Comparison of ENCODE assay signal across 5 worm cellular contexts in genomic region chrX:17063749-17064252, ce11.
TF ChIP-seq lines count a peak whose summit lies in the region.

No protein-coding gene starts in this region.

TF ChIP-seq in whole organism, L1 larva, 84 proteins besides CTCF, POLR2A, EP300 and RAD21 (continued from another document):
- TF ChIP-seq lin-14 (GFP tag; optimal IDR thresholded peaks at IDR 0.05; lab: Kevin White, UChicago) (peak; percentile 88), lin-13 (GFP tag; optimal IDR thresholded peaks at IDR 0.05; lab: Kevin White, UChicago) (peak; percentile 39), elt-2 (tag; optimal IDR thresholded peaks at IDR 0.05; lab: Kevin White, UChicago) (peak; percentile 70), nhr-71 (tag; optimal IDR thresholded peaks at IDR 0.05; lab: Kevin White, UChicago) (peak; percentile 91), efl-1 (optimal IDR thresholded peaks at IDR 0.05; lab: Kevin White, UChicago) (no peak), efl-1 (GFP tag; optimal IDR thresholded peaks at IDR 0.05 in 1 of 2; lab: Kevin White, UChicago) (peak in 1 of 2 experiments; percentile 92), zag-1 (tag; optimal IDR thresholded peaks at IDR 0.05; lab: Kevin White, UChicago) (no peak), rnt-1 (tag; optimal IDR thresholded peaks at IDR 0.05; lab: Kevin White, UChicago) (peak; percentile 10), dpl-1 (GFP tag; optimal IDR thresholded peaks at IDR 0.05; lab: Kevin White, UChicago) (peak in 1 of 3 experiments; percentile 30), C16A3.4 (tag; optimal IDR thresholded peaks at IDR 0.05; lab: Kevin White, UChicago) (peak; percentile 63), nhr-90 (tag; optimal IDR thresholded peaks at IDR 0.05; lab: Kevin White, UChicago; ENCODE audit: poor library complexity) (peak; percentile 80), skn-1 (tag; optimal IDR thresholded peaks at IDR 0.05; lab: Kevin White, UChicago) (peak; percentile 3), unc-130 (tag; optimal IDR thresholded peaks at IDR 0.05; lab: Kevin White, UChicago) (peak; percentile 69), lsy-2 (tag; optimal IDR thresholded peaks at IDR 0.05; lab: Kevin White, UChicago) (peak in 1 of 2 experiments; percentile 66), xbp-1 (tag; optimal IDR thresholded peaks at IDR 0.05; lab: Kevin White, UChicago) (peak; percentile 17), tbx-2 (tag; optimal IDR thresholded peaks at IDR 0.05; lab: Kevin White, UChicago) (peak; percentile 67), elt-3 (tag; optimal IDR thresholded peaks at IDR 0.05; lab: Kevin White, UChicago) (peak in 4 of 6 experiments; percentile 40 to 94 (median 65)), lin-35 (GFP tag; optimal IDR thresholded peaks at IDR 0.05; lab: Kevin White, UChicago) (peak in 1 of 2 experiments; percentile 80), mep-1 (tag; optimal IDR thresholded peaks at IDR 0.05; lab: Kevin White, UChicago) (peak; percentile 66), snu-23 (GFP tag; optimal IDR thresholded peaks at IDR 0.05; lab: Kevin White, UChicago) (peak; percentile 81)

TF ChIP-seq in whole organism, L2 larva, 48 proteins besides CTCF, POLR2A, EP300 and RAD21 (continued from another document):
- TF ChIP-seq lsy-2 (tag; optimal IDR thresholded peaks at IDR 0.05; lab: Kevin White, UChicago) (peak in 1 of 2 experiments; percentile 58), sma-9 (GFP tag; optimal IDR thresholded peaks at IDR 0.05; lab: Kevin White, UChicago) (peak; percentile 95), sma-9 (tag; optimal IDR thresholded peaks at IDR 0.05; lab: Kevin White, UChicago) (no peak), gmeb-1 (tag; optimal IDR thresholded peaks at IDR 0.05; lab: Kevin White, UChicago) (peak; percentile 47), crh-2 (tag; optimal IDR thresholded peaks at IDR 0.05; lab: Kevin White, UChicago) (peak; percentile 72), nhr-10 (tag; optimal IDR thresholded peaks at IDR 0.05; lab: Kevin White, UChicago) (no peak)

TF ChIP-seq in whole organism, L3 larva, 47 proteins besides CTCF, POLR2A, EP300 and RAD21 (continued from another document):
- TF ChIP-seq nhr-43 (tag; optimal IDR thresholded peaks at IDR 0.05; lab: Kevin White, UChicago; ENCODE audit: poor library complexity, severe bottlenecking) (peak; percentile 60), lsy-12 (tag; optimal IDR thresholded peaks at IDR 0.05; lab: Kevin White, UChicago) (peak; percentile 39), lin-15B (tag; optimal IDR thresholded peaks at IDR 0.05; lab: Kevin White, UChicago) (no peak), ceh-28 (tag; optimal IDR thresholded peaks at IDR 0.05; lab: Kevin White, UChicago) (no peak), nhr-237 (tag; optimal IDR thresholded peaks at IDR 0.05; lab: Kevin White, UChicago) (no peak), pha-4 (tag; optimal IDR thresholded peaks at IDR 0.05; lab: Kevin White, UChicago) (peak; percentile 89), fkh-2 (tag; optimal IDR thresholded peaks at IDR 0.05; lab: Kevin White, UChicago) (no peak), nhr-77 (tag; optimal IDR thresholded peaks at IDR 0.05; lab: Kevin White, UChicago) (no peak), ztf-4 (tag; optimal IDR thresholded peaks at IDR 0.05; lab: Kevin White, UChicago) (no peak), ZK546.5 (tag; optimal IDR thresholded peaks at IDR 0.05; lab: Kevin White, UChicago) (no peak), ceh-16 (tag; optimal IDR thresholded peaks at IDR 0.05; lab: Kevin White, UChicago) (no peak), jun-1 (tag; optimal IDR thresholded peaks at IDR 0.05; lab: Kevin White, UChicago) (peak; percentile 86), ceh-9 (tag; optimal IDR thresholded peaks at IDR 0.05; lab: Kevin White, UChicago) (no peak), skn-1 (tag; optimal IDR thresholded peaks at IDR 0.05; lab: Kevin White, UChicago) (no peak), nhr-76 (tag; optimal IDR thresholded peaks at IDR 0.05; lab: Kevin White, UChicago) (no peak), elt-3 (tag; optimal IDR thresholded peaks at IDR 0.05; lab: Kevin White, UChicago) (no peak), zag-1 (tag; optimal IDR thresholded peaks at IDR 0.05; lab: Kevin White, UChicago) (no peak), mdl-1 (tag; optimal IDR thresholded peaks at IDR 0.05; lab: Kevin White, UChicago) (peak; percentile 89), nhr-23 (tag; optimal IDR thresholded peaks at IDR 0.05; lab: Kevin White, UChicago) (peak; percentile 48)

TF ChIP-seq in whole organism, L4 larva, 104 proteins besides CTCF, POLR2A, EP300 and RAD21 (continued from another document and continues in another):
- peak; percentile 71 for TF ChIP-seq T20F7.1 (GFP tag; optimal IDR thresholded peaks at IDR 0.05; lab: Kevin White, UChicago)
- TF ChIP-seq mes-2 (tag; optimal IDR thresholded peaks at IDR 0.05; lab: Kevin White, UChicago; ENCODE audit: poor library complexity, severe bottlenecking), result no peak
- TF ChIP-seq nhr-102 (tag; optimal IDR thresholded peaks at IDR 0.05; lab: Kevin White, UChicago), result peak; percentile 42
- peak; percentile 84 for TF ChIP-seq cey-2 (tag; optimal IDR thresholded peaks at IDR 0.05; lab: Kevin White, UChicago; ENCODE audit: borderline replicate concordance, insufficient read depth)
- 0 out of 2 replicates have a peak, but pooled peaks have one; percentile 8 for TF ChIP-seq set-16 (GFP tag; IDR thresholded peaks at IDR 0.05; lab: Robert Waterston, UW)
- TF ChIP-seq saeg-2 (GFP tag; IDR thresholded peaks at IDR 0.05; lab: Robert Waterston, UW), result no peak
- peak; percentile 30; the same call in 1 of the 2 replicates for TF ChIP-seq ctbp-1 (GFP tag; IDR thresholded peaks at IDR 0.05; lab: Robert Waterston, UW)
- TF ChIP-seq pqm-1 (tag; optimal IDR thresholded peaks at IDR 0.05; lab: Kevin White, UChicago), result peak; percentile 31
- no peak for TF ChIP-seq Y75B8A.6 (GFP tag; IDR thresholded peaks at IDR 0.05; lab: Robert Waterston, UW)
- TF ChIP-seq vab-7 (GFP tag; IDR thresholded peaks at IDR 0.05; lab: Robert Waterston, UW), result no peak
- no peak for TF ChIP-seq zip-11 (GFP tag; IDR thresholded peaks at IDR 0.05; lab: Robert Waterston, UW)
- no peak for TF ChIP-seq F49E8.2 (tag; optimal IDR thresholded peaks at IDR 0.05; lab: Kevin White, UChicago; ENCODE audit: borderline replicate concordance)
- TF ChIP-seq mxl-2 (GFP tag; conservative IDR thresholded peaks at IDR 0.05; lab: Robert Waterston, UW), result peak; percentile 93
- peak; percentile 75 for TF ChIP-seq mdt-29 (GFP tag; IDR thresholded peaks at IDR 0.05; lab: Robert Waterston, UW)
- peak; percentile 57 for TF ChIP-seq aha-1 (tag; lab: Kevin White, UChicago)
- no peak for TF ChIP-seq spr-1 (tag; optimal IDR thresholded peaks at IDR 0.05; lab: Kevin White, UChicago)
- TF ChIP-seq F44E2.7 (GFP tag; IDR thresholded peaks at IDR 0.05; lab: Robert Waterston, UW), result no peak
- TF ChIP-seq lsy-2 (tag; optimal IDR thresholded peaks at IDR 0.05; lab: Kevin White, UChicago), result peak in 1 of 2 experiments; percentile 60
- no peak for TF ChIP-seq lir-3 (tag; optimal IDR thresholded peaks at IDR 0.05; lab: Kevin White, UChicago)
- TF ChIP-seq T26A8.4 (GFP tag; IDR thresholded peaks at IDR 0.05; lab: Robert Waterston, UW), result peak; percentile 53; the same call in 1 of the 2 replicates
- no peak for TF ChIP-seq daf-19 (GFP tag; conservative IDR thresholded peaks at IDR 0.05; lab: Robert Waterston, UW)
- no peak for TF ChIP-seq fkh-10 (GFP tag; optimal IDR thresholded peaks at IDR 0.05; lab: Kevin White, UChicago)
- TF ChIP-seq hmg-1.1 (GFP tag; IDR thresholded peaks at IDR 0.05; lab: Robert Waterston, UW), result peak; percentile 51; the same call in 1 of the 2 replicates
- peak in 1 of 2 experiments; percentile 66 for TF ChIP-seq hif-1 (tag; optimal IDR thresholded peaks at IDR 0.05; lab: Kevin White, UChicago)
- TF ChIP-seq php-3 (GFP tag; IDR thresholded peaks at IDR 0.05; lab: Robert Waterston, UW), result peak; percentile 86
- TF ChIP-seq rbr-2 (tag; optimal IDR thresholded peaks at IDR 0.05; lab: Kevin White, UChicago), result no peak
- TF ChIP-seq nhr-48 (tag; optimal IDR thresholded peaks at IDR 0.05; lab: Kevin White, UChicago), result peak; percentile 92
- peak; percentile 100 for TF ChIP-seq dmd-6 (GFP tag; IDR thresholded peaks at IDR 0.05; lab: Robert Waterston, UW)
- no peak for TF ChIP-seq unc-39 (tag; optimal IDR thresholded peaks at IDR 0.05; lab: Kevin White, UChicago)
- TF ChIP-seq ZK546.5 (tag; optimal IDR thresholded peaks at IDR 0.05; lab: Kevin White, UChicago), result no peak
- peak; percentile 53; the same call in 1 of the 2 replicates for TF ChIP-seq pha-4 (GFP tag; IDR thresholded peaks at IDR 0.05; lab: Robert Waterston, UW)
- peak; percentile 54 for TF ChIP-seq pha-4 (tag; optimal IDR thresholded peaks at IDR 0.05; lab: Kevin White, UChicago)
- no peak for TF ChIP-seq ceh-28 (tag; optimal IDR thresholded peaks at IDR 0.05; lab: Kevin White, UChicago)
- peak; percentile 35; the same call in 1 of the 2 replicates for TF ChIP-seq ceh-20 (GFP tag; IDR thresholded peaks at IDR 0.05; lab: Robert Waterston, UW)
- no peak for TF ChIP-seq daf-8 (GFP tag; IDR thresholded peaks at IDR 0.05; lab: Robert Waterston, UW)
- TF ChIP-seq nhr-6 (tag; optimal IDR thresholded peaks at IDR 0.05; lab: Kevin White, UChicago), result no peak
- TF ChIP-seq nhr-11 (tag; optimal IDR thresholded peaks at IDR 0.05; lab: Kevin White, UChicago), result peak; percentile 78
- no peak for TF ChIP-seq lin-39 (tag; optimal IDR thresholded peaks at IDR 0.05; lab: Kevin White, UChicago)
- TF ChIP-seq daf-16 (GFP tag; optimal IDR thresholded peaks at IDR 0.05; lab: Kevin White, UChicago), result no peak
- peak; percentile 94 for TF ChIP-seq daf-16 (tag; optimal IDR thresholded peaks at IDR 0.05; lab: Kevin White, UChicago)
- peak; percentile 97 for TF ChIP-seq hlh-30 (tag; optimal IDR thresholded peaks at IDR 0.05; lab: Kevin White, UChicago; ENCODE audit: insufficient read depth)
- no peak for TF ChIP-seq nhr-25 (tag; optimal IDR thresholded peaks at IDR 0.05; lab: Kevin White, UChicago; ENCODE audit: borderline replicate concordance, insufficient read depth)
- peak; percentile 47 for TF ChIP-seq nhr-76 (tag; optimal IDR thresholded peaks at IDR 0.05; lab: Kevin White, UChicago)
- peak; percentile 70 for TF ChIP-seq gei-8 (GFP tag; optimal IDR thresholded peaks at IDR 0.05; lab: Kevin White, UChicago)

TF ChIP-seq in whole organism, young adult, 124 proteins besides CTCF, POLR2A, EP300 and RAD21 (continued from another document):
- TF ChIP-seq F57C9.4 (tag; optimal IDR thresholded peaks at IDR 0.05; lab: Kevin White, UChicago) (no peak), dpff-1 (tag; optimal IDR thresholded peaks at IDR 0.05; lab: Kevin White, UChicago) (no peak), B0035.1 (tag; optimal IDR thresholded peaks at IDR 0.05; lab: Kevin White, UChicago) (no peak), sea-2 (GFP tag; IDR thresholded peaks at IDR 0.05; lab: Robert Waterston, UW) (no peak), hmg-1.2 (GFP tag; IDR thresholded peaks at IDR 0.05; lab: Robert Waterston, UW) (peak; percentile 68), pha-4 (tag; optimal IDR thresholded peaks at IDR 0.05; lab: Kevin White, UChicago) (peak; percentile 87), ztf-22 (GFP tag; optimal IDR thresholded peaks at IDR 0.05; lab: Kevin White, UChicago) (peak; percentile 54), cebp-1 (GFP tag; IDR thresholded peaks at IDR 0.05; lab: Robert Waterston, UW) (no peak), cebp-1 (tag; optimal IDR thresholded peaks at IDR 0.05; lab: Kevin White, UChicago) (peak; percentile 71), tlf-1 (GFP tag; optimal IDR thresholded peaks at IDR 0.05; lab: Kevin White, UChicago) (peak; percentile 67), unc-62 (GFP tag; optimal IDR thresholded peaks at IDR 0.05; lab: Kevin White, UChicago) (peak; percentile 40), nhr-27 (tag; optimal IDR thresholded peaks at IDR 0.05; lab: Kevin White, UChicago) (no peak), ZK185.1 (tag; optimal IDR thresholded peaks at IDR 0.05; lab: Kevin White, UChicago; ENCODE audit: poor library complexity, severe bottlenecking) (peak; percentile 29), aptf-2 (GFP tag; conservative IDR thresholded peaks at IDR 0.05; lab: Robert Waterston, UW) (no peak), K12H6.12 (tag; optimal IDR thresholded peaks at IDR 0.05; lab: Kevin White, UChicago) (peak; percentile 1), snpc-4 (GFP tag; optimal IDR thresholded peaks at IDR 0.05; lab: Kevin White, UChicago) (no peak), snpc-4 (tag; optimal IDR thresholded peaks at IDR 0.05; lab: Kevin White, UChicago) (peak in 3 of 4 experiments; percentile 0 to 27 (median 20)), lin-40 (tag; optimal IDR thresholded peaks at IDR 0.05; lab: Kevin White, UChicago) (peak; percentile 83), ztf-3 (GFP tag; optimal IDR thresholded peaks at IDR 0.05; lab: Kevin White, UChicago) (no peak), ceh-91 (GFP tag; IDR thresholded peaks at IDR 0.05; lab: Robert Waterston, UW) (no peak), lin-26 (GFP tag; IDR thresholded peaks at IDR 0.05; lab: Robert Waterston, UW) (0 out of 2 replicates have a peak, but pooled peaks have one; percentile 43), bed-2 (GFP tag; IDR thresholded peaks at IDR 0.05; lab: Robert Waterston, UW) (no peak), lir-1 (GFP tag; conservative IDR thresholded peaks at IDR 0.05; lab: Robert Waterston, UW) (0 out of 2 replicates have a peak, but pooled peaks have one; percentile 49), atf-7 (tag; optimal IDR thresholded peaks at IDR 0.05; lab: Kevin White, UChicago) (peak; percentile 74), attf-6 (GFP tag; IDR thresholded peaks at IDR 0.05; lab: Robert Waterston, UW) (no peak), fkh-3 (tag; optimal IDR thresholded peaks at IDR 0.05; lab: Kevin White, UChicago) (no peak), die-1 (tag; optimal IDR thresholded peaks at IDR 0.05; lab: Kevin White, UChicago) (peak; percentile 16), madf-10 (tag; optimal IDR thresholded peaks at IDR 0.05; lab: Kevin White, UChicago) (peak; percentile 42), F57A8.1 (GFP tag; optimal IDR thresholded peaks at IDR 0.05; lab: Kevin White, UChicago) (no peak), Y53G8AR.9 (GFP tag; conservative IDR thresholded peaks at IDR 0.05; lab: Robert Waterston, UW) (0 out of 2 replicates have a peak, but pooled peaks have one; percentile 52), ccch-3 (GFP tag; optimal IDR thresholded peaks at IDR 0.05; lab: Kevin White, UChicago) (no peak), B0336.3 (GFP tag; IDR thresholded peaks at IDR 0.05; lab: Robert Waterston, UW) (peak; percentile 62)
